Worm (Caenorhabditis elegans): Measurements from ENCODE around the gene Y44A6D.1.

Y44A6D.1 gene

ce11 chrV:20739387-20739786 lies 50.4 kb downstream of the Y44A6D.1 start:
- no peak for TF ChIP-seq daf-8 (GFP tag; IDR thresholded peaks at IDR 0.05)
- TF ChIP-seq fkh-10 (GFP tag; optimal IDR thresholded peaks at IDR 0.05): peak; percentile 68
- TF ChIP-seq ces-1 (GFP tag; optimal IDR thresholded peaks at IDR 0.05): peak; percentile 88
- 0 out of 2 replicates have a peak, but pooled peaks have one; percentile 18 for TF ChIP-seq ctbp-1 (GFP tag; IDR thresholded peaks at IDR 0.05)
